Worm (Caenorhabditis elegans): Measurements from ENCODE around the gene wip-1.

DNA sequence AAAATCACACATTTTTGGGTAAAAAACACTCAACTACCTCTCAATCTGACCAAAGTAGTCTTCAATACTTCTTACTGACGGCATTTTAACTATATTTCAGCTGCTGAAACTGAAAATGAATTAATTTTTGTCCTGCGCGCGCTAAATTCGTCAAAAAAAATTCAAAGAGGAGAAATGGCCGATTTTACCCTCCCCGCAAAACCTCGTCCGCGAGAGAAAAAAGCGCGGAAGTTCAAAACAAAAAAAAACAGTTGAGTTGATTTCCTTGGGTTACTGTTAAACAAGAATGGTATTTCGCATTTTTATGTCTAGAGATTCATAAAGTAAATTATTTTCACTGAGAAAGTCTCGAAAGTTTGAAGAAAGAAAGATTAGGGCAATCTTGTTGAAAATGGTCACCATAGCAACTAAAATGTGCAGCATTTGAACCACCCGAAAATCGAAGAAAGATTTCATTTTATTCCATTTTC, 31.6 kb upstream of the wip-1 start, which contains the start of the genes C27F2.10 and wdr-60:
- TF ChIP-seq Y95B8A.8 (GFP tag; IDR thresholded peaks at IDR 0.05) (no peak), unc-62 (GFP tag; optimal IDR thresholded peaks at IDR 0.05) (no peak), lin-26 (GFP tag; IDR thresholded peaks at IDR 0.05) (no peak), madf-10 (tag; optimal IDR thresholded peaks at IDR 0.05) (no peak), ztf-26 (tag; optimal IDR thresholded peaks at IDR 0.05) (no peak), rec-8 (tag; optimal IDR thresholded peaks at IDR 0.05) (no peak), lag-1 (GFP tag; IDR thresholded peaks at IDR 0.05) (no peak), dpff-1 (tag; optimal IDR thresholded peaks at IDR 0.05) (no peak), nhr-27 (tag; optimal IDR thresholded peaks at IDR 0.05) (no peak), madf-8 (GFP tag; conservative IDR thresholded peaks at IDR 0.05) (0 out of 2 replicates have a peak, but pooled peaks have one; percentile 5), ztf-22 (GFP tag; optimal IDR thresholded peaks at IDR 0.05) (no peak), attf-6 (GFP tag; IDR thresholded peaks at IDR 0.05) (no peak), sea-2 (GFP tag; IDR thresholded peaks at IDR 0.05) (no peak), ztf-18 (tag; optimal IDR thresholded peaks at IDR 0.05) (no peak)
